Worm (Caenorhabditis elegans): Measurements from ENCODE around the gene mrps-7.

ce11 chrIV:14754912-14755311, 12.6 kb downstream of the mrps-7 start, which contains the start of gene Y57G11C.499:
- TF ChIP-seq drap-1 (GFP tag; optimal IDR thresholded peaks at IDR 0.05) (no peak), unc-120 (tag; optimal IDR thresholded peaks at IDR 0.05; ENCODE audit: poor library complexity, severe bottlenecking) (no peak), unc-62 (GFP tag; optimal IDR thresholded peaks at IDR 0.05) (no peak), nhr-2 (tag; optimal IDR thresholded peaks at IDR 0.05) (no peak), mep-1 (tag; optimal IDR thresholded peaks at IDR 0.05) (no peak), nhr-237 (tag; optimal IDR thresholded peaks at IDR 0.05) (no peak), mab-5 (tag; optimal IDR thresholded peaks at IDR 0.05) (no peak), nhr-12 (tag; optimal IDR thresholded peaks at IDR 0.05) (no peak), sptf-1 (tag; optimal IDR thresholded peaks at IDR 0.05) (no peak), M03D4.4 (tag; optimal IDR thresholded peaks at IDR 0.05) (no peak), snpc-4 (tag; optimal IDR thresholded peaks at IDR 0.05) (no peak), hlh-1 (tag; optimal IDR thresholded peaks at IDR 0.05) (no peak)

Measured in whole organism, mixed stage, embryonic.